Worm (Caenorhabditis elegans) whole organism, L1 larva: ENCODE measurements around the gene R04B5.6.
A peak's percentile ranks its signal among the peaks of the same experiment; 100 is the strongest.

ENCODE experiments used
- F16B12.6 ChIP-seq: fragments of 150-350 bp; optimal IDR thresholded peaks from 2 replicates; lab custom pipeline; 2014; ENCODE audit warnings: missing biosample characterization, missing genetic modification characterization
- alr-1 ChIP-seq: fragments of 200-800 bp; sonication (Bioruptor generic); optimal IDR thresholded peaks from 2 replicates; lab custom pipeline; 2018; ENCODE audit warnings: borderline replicate concordance, mild to moderate bottlenecking, missing genetic modification characterization, missing compliant biosample characterization
- aly-2 ChIP-seq: fragments of 150-350 bp; optimal IDR thresholded peaks from 2 replicates; lab custom pipeline; 2014; ENCODE audit warnings: missing biosample characterization, missing genetic modification characterization
- ama-1 ChIP-seq: fragments of 150-350 bp; optimal IDR thresholded peaks from 2 replicates; lab custom pipeline; 2014
- ceh-63 ChIP-seq: fragments of 200-800 bp; sonication (Bioruptor generic); optimal IDR thresholded peaks from 2 replicates; lab custom pipeline; 2018; ENCODE audit warnings: mild to moderate bottlenecking, missing genetic modification characterization, missing compliant biosample characterization
- ceh-82 ChIP-seq, 3 experiments: fragments of 150-350 bp in 1 of 3; sonication (generic microtip) in 2 of 3; optimal IDR thresholded peaks; 2 replicates each; lab custom pipeline; 2014 to 2017; ENCODE audit warnings: missing biosample characterization in 3 of 3, missing genetic modification characterization in 3 of 3
- ceh-88 ChIP-seq: fragments of 200-800 bp; sonication (Bioruptor generic); IDR thresholded peaks from 2 replicates; pipeline ENCODE4 v1.3.6; 2022; ENCODE audit warnings: missing genetic modification characterization, missing compliant biosample characterization
- dpl-1 ChIP-seq, 3 experiments: fragments of 150-350 bp in 2 of 3; sonication (generic microtip) in 1 of 3; optimal IDR thresholded peaks; 2 replicates each; lab custom pipeline; 2014 to 2017; ENCODE audit warnings: missing biosample characterization in 3 of 3, missing genetic modification characterization in 3 of 3, missing genetic modification reagents in 3 of 3
- efl-1 ChIP-seq, 4 experiments: fragments of 150-350 bp; optimal IDR thresholded peaks in 3 of 4; peaks in 1 of 4; 1 replicate in 1 of 4; 2 replicates in 3 of 4; lab custom pipeline; 2014; ENCODE audit warnings: missing biosample characterization in 2 of 4, missing genetic modification characterization in 2 of 4, missing genetic modification reagents in 2 of 4
- egl-27 ChIP-seq, 2 experiments: fragments of 150-350 bp in 1 of 2; sonication (generic microtip); optimal IDR thresholded peaks; 3 replicates each; lab custom pipeline; 2017 to 2018; ENCODE audit warnings: missing biosample characterization in 2 of 2, missing genetic modification characterization in 2 of 2, missing genetic modification reagents in 2 of 2
- elt-2 ChIP-seq: sonication (generic microtip); optimal IDR thresholded peaks from 2 replicates; lab custom pipeline; 2016; ENCODE audit warnings: missing genetic modification characterization, mild to moderate bottlenecking, inconsistent platforms, missing compliant biosample characterization, missing genetic modification reagents
- ets-5 ChIP-seq: fragments of 200-800 bp; sonication (Bioruptor generic); IDR thresholded peaks from 2 replicates; pipeline ENCODE4 v1.3.6; 2022; ENCODE audit warnings: missing genetic modification characterization, missing compliant biosample characterization
- fkh-4 ChIP-seq: sonication (generic microtip); optimal IDR thresholded peaks from 2 replicates; lab custom pipeline; 2016; ENCODE audit warnings: missing compliant biosample characterization, missing genetic modification characterization, borderline replicate concordance
- isw-1 ChIP-seq: fragments of 200-800 bp; sonication (Bioruptor generic); IDR thresholded peaks from 2 replicates; pipeline ENCODE4 v1.3.6; 2022; ENCODE audit warnings: missing genetic modification characterization, missing compliant biosample characterization
- jun-1 ChIP-seq: fragments of 150-350 bp; optimal IDR thresholded peaks from 2 replicates; lab custom pipeline; 2014; ENCODE audit warnings: missing biosample characterization, missing genetic modification reagents, missing genetic modification characterization
- lin-14 ChIP-seq: fragments of 200-800 bp; sonication (Bioruptor generic); optimal IDR thresholded peaks from 2 replicates; lab custom pipeline; 2018; ENCODE audit warnings: mild to moderate bottlenecking, missing genetic modification characterization, moderate library complexity, missing compliant biosample characterization
- lin-39 ChIP-seq: fragments of 150-350 bp; optimal IDR thresholded peaks from 2 replicates; lab custom pipeline; 2014; ENCODE audit warnings: missing biosample characterization, missing genetic modification reagents, missing genetic modification characterization
- lsy-2 ChIP-seq, 2 experiments: fragments of 150-350 bp; optimal IDR thresholded peaks; 2 replicates each; lab custom pipeline; 2014; ENCODE audit warnings: missing biosample characterization in 2 of 2, missing genetic modification characterization in 2 of 2
- mdl-1 ChIP-seq, 2 experiments: fragments of 150-350 bp; optimal IDR thresholded peaks; 2 replicates each; lab custom pipeline; 2014 to 2017; ENCODE audit warnings: missing biosample characterization in 2 of 2, missing genetic modification characterization in 2 of 2, inconsistent platforms in 1 of 2
- nhr-11 ChIP-seq: fragments of 150-350 bp; optimal IDR thresholded peaks from 2 replicates; lab custom pipeline; 2014; ENCODE audit warnings: missing biosample characterization, missing genetic modification characterization
- nhr-28 ChIP-seq: fragments of 150-350 bp; optimal IDR thresholded peaks from 2 replicates; lab custom pipeline; 2014; ENCODE audit warnings: missing biosample characterization, missing genetic modification characterization
- nhr-71 ChIP-seq: sonication (generic microtip); optimal IDR thresholded peaks from 2 replicates; lab custom pipeline; 2016; ENCODE audit warnings: mild to moderate bottlenecking, missing genetic modification characterization, moderate library complexity, missing compliant biosample characterization
- nhr-76 ChIP-seq: sonication (generic microtip); optimal IDR thresholded peaks from 2 replicates; lab custom pipeline; 2017; ENCODE audit warnings: missing biosample characterization, missing genetic modification characterization
- sox-4 ChIP-seq: sonication (generic microtip); optimal IDR thresholded peaks from 2 replicates; lab custom pipeline; 2016; ENCODE audit warnings: missing genetic modification characterization, missing compliant biosample characterization
- sup-37 ChIP-seq: fragments of 200-800 bp; sonication (Bioruptor generic); optimal IDR thresholded peaks from 2 replicates; lab custom pipeline; 2018; ENCODE audit warnings: mild to moderate bottlenecking, missing genetic modification characterization, missing compliant biosample characterization
- tbx-2 ChIP-seq: sonication (generic microtip); optimal IDR thresholded peaks from 2 replicates; lab custom pipeline; 2016; ENCODE audit warnings: missing genetic modification characterization, missing compliant biosample characterization
- tlp-1 ChIP-seq: fragments of 150-350 bp; optimal IDR thresholded peaks from 2 replicates; lab custom pipeline; 2014; ENCODE audit warnings: missing biosample characterization, missing genetic modification characterization
- unc-62 ChIP-seq: fragments of 150-350 bp; optimal IDR thresholded peaks from 2 replicates; lab custom pipeline; 2014; ENCODE audit warnings: missing biosample characterization, missing genetic modification reagents, missing genetic modification characterization
- xbp-1 ChIP-seq: sonication (generic microtip); optimal IDR thresholded peaks from 2 replicates; lab custom pipeline; 2016; ENCODE audit warnings: missing genetic modification characterization, missing compliant biosample characterization
- zip-4 ChIP-seq: fragments of 200-800 bp; sonication (Bioruptor generic); optimal IDR thresholded peaks from 2 replicates; lab custom pipeline; 2018; ENCODE audit warnings: mild to moderate bottlenecking, missing genetic modification characterization, moderate library complexity, missing compliant biosample characterization
- ztf-11 ChIP-seq, 2 experiments: sonication (generic microtip); optimal IDR thresholded peaks; 2 replicates each; lab custom pipeline; 2016 to 2017; ENCODE audit warnings: missing genetic modification characterization in 2 of 2, missing biosample characterization in 1 of 2, missing compliant biosample characterization in 1 of 2

R04B5.6 gene

ce11 chrV:10090461-10090860 lies 5.5 kb downstream of the R04B5.6 start, which contains the start of gene R04B5.7:
Gene R04B5.7, minus strand, starts transcription at chrV:10090561.
- no peak for TF ChIP-seq ceh-88 (GFP tag; lab: Robert Waterston, UW)
- no peak for TF ChIP-seq sox-4 (tag; lab: Kevin White, UChicago)
- no peak for TF ChIP-seq tbx-2 (tag; lab: Kevin White, UChicago)
- no peak for TF ChIP-seq isw-1 (GFP tag; lab: Robert Waterston, UW)
- TF ChIP-seq, all 84 proteins: peak for 0

ce11 chrV:10091152-10091551 lies 6.2 kb downstream of the R04B5.6 start, which contains the start of gene R04B5.11:
Gene R04B5.11, minus strand, starts transcription at chrV:10091252.
- TF ChIP-seq tlp-1 (tag; lab: Kevin White, UChicago) (no peak), fkh-4 (tag; lab: Kevin White, UChicago) (no peak)

- no peak for TF ChIP-seq nhr-71 (tag; lab: Kevin White, UChicago)
Observed at ce11 chrV:10094374-10094773, 9.4 kb downstream of the R04B5.6 start, which contains the start of gene srd-49. Gene srd-49, plus strand, starts transcription at chrV:10094674.

DNA sequence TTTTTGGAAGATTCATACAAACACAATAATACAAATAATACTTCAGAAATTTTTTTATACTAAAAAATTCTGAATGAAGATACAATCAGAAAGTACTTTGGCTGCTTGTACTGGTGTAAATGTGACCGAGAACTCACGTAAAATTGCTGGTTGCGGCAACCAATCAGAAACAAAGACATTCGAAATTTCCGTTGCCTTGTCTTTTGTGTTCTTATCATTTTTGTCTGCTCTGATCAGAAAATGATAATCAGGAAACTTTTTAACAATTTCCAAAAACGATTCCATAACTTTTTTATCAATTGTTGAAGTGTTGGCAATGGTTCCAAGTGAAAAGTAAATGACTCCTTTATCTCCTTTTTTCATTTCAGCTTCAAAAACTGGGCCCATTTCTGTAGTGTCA lies 12.0 kb downstream of the R04B5.6 start:
- no peak for TF ChIP-seq ama-1 (lab: Kevin White, UChicago)
- TF ChIP-seq ets-5 (GFP tag; lab: Robert Waterston, UW), result no peak
- TF ChIP-seq nhr-28 (tag; lab: Kevin White, UChicago), result no peak
- TF ChIP-seq ceh-82 (tag; optimal IDR thresholded peaks at IDR 0.05; lab: Kevin White, UChicago), result no peak
- TF ChIP-seq unc-62 (GFP tag; lab: Kevin White, UChicago), result no peak
- TF ChIP-seq zip-4 (GFP tag; lab: Kevin White, UChicago), result no peak
- peak; percentile 10 for TF ChIP-seq lin-14
- no peak for TF ChIP-seq nhr-71 (tag; lab: Kevin White, UChicago)
- no peak for TF ChIP-seq fkh-4 (tag; lab: Kevin White, UChicago)
- no peak for TF ChIP-seq F16B12.6
- TF ChIP-seq elt-2 (tag; lab: Kevin White, UChicago), result peak; percentile 77
- TF ChIP-seq lsy-2 (tag; optimal IDR thresholded peaks at IDR 0.05; lab: Kevin White, UChicago), result no peak
- no peak for TF ChIP-seq lin-39
- no peak for TF ChIP-seq alr-1

ce11 chrV:10098429-10098828 lies 13.5 kb downstream of the R04B5.6 start, which contains the start of gene ugt-47:
Gene ugt-47, minus strand, starts transcription at chrV:10098597.
- no peak for TF ChIP-seq aly-2
- no peak for TF ChIP-seq mdl-1 (tag; optimal IDR thresholded peaks at IDR 0.05; lab: Kevin White, UChicago)
- no peak for TF ChIP-seq nhr-11 (tag; lab: Kevin White, UChicago)
- TF ChIP-seq sox-4 (tag; lab: Kevin White, UChicago), result no peak
- TF ChIP-seq ztf-11 (tag; optimal IDR thresholded peaks at IDR 0.05; lab: Kevin White, UChicago), result no peak

- no peak for TF ChIP-seq jun-1 (tag; lab: Kevin White, UChicago)
- no peak for TF ChIP-seq egl-27 (tag; optimal IDR thresholded peaks at IDR 0.05; lab: Kevin White, UChicago)
- no peak for TF ChIP-seq xbp-1
- no peak for TF ChIP-seq sox-4 (tag; lab: Kevin White, UChicago)
Observed at ce11 chrV:10101916-10102315, 17.0 kb downstream of the R04B5.6 start, which contains the start of gene C08B6.14. Gene C08B6.14, minus strand, starts transcription at chrV:10102016.

ce11 chrV:10103811-10104210 lies 18.8 kb downstream of the R04B5.6 start:
- peak; percentile 26 for TF ChIP-seq elt-2 (tag; lab: Kevin White, UChicago)
- no peak for TF ChIP-seq nhr-11 (tag; lab: Kevin White, UChicago)

ce11 chrV:10104785-10105310 lies 19.9 kb downstream of the R04B5.6 start, which contains the start of gene ugt-17:
Gene ugt-17, minus strand, starts transcription at chrV:10104964.
- no peak for TF ChIP-seq dpl-1 (GFP tag; optimal IDR thresholded peaks at IDR 0.05; lab: Kevin White, UChicago)
- no peak for TF ChIP-seq nhr-76
- TF ChIP-seq sup-37, result no peak
- TF ChIP-seq ceh-63, result no peak
- TF ChIP-seq efl-1 (optimal IDR thresholded peaks at IDR 0.05; lab: Kevin White, UChicago), result no peak
- TF ChIP-seq efl-1 (GFP tag; optimal IDR thresholded peaks at IDR 0.05 in 1 of 2; lab: Kevin White, UChicago), result no peak
- peak; percentile 53 for TF ChIP-seq elt-2 (tag; lab: Kevin White, UChicago)
- no peak for TF ChIP-seq ceh-82 (tag; optimal IDR thresholded peaks at IDR 0.05; lab: Kevin White, UChicago)
